Worm (Caenorhabditis elegans) whole organism, L2 larva: ENCODE measurements around the gene glrx-3.

Experiments
- C34F6.9 ChIP-seq: fragments of 150-350 bp; optimal IDR thresholded peaks from 2 replicates; lab custom pipeline; 2014; ENCODE audit warnings: missing biosample characterization, missing genetic modification characterization
- R02D3.7 ChIP-seq: fragments of 150-350 bp; optimal IDR thresholded peaks from 2 replicates; lab custom pipeline; 2014; ENCODE audit warnings: missing biosample characterization, missing genetic modification characterization
- Y55F3AM.14 ChIP-seq: fragments of 200-800 bp; sonication (Bioruptor generic); optimal IDR thresholded peaks from 2 replicates; lab custom pipeline; 2018; ENCODE audit warnings: mild to moderate bottlenecking, missing genetic modification characterization, missing compliant biosample characterization
- alr-1 ChIP-seq: fragments of 150-350 bp; optimal IDR thresholded peaks from 2 replicates; lab custom pipeline; 2014; ENCODE audit warnings: missing biosample characterization, missing genetic modification characterization
- aly-2 ChIP-seq: fragments of 150-350 bp; optimal IDR thresholded peaks from 2 replicates; lab custom pipeline; 2014; ENCODE audit warnings: missing biosample characterization, missing genetic modification characterization
- ama-1 ChIP-seq: fragments of 150-350 bp; optimal IDR thresholded peaks from 2 replicates; lab custom pipeline; 2018; ENCODE audit warnings: inconsistent platforms
- blmp-1 ChIP-seq: sonication (generic microtip); optimal IDR thresholded peaks from 2 replicates; lab custom pipeline; 2017; ENCODE audit warnings: missing genetic modification characterization, mild to moderate bottlenecking, missing compliant biosample characterization, antibody characterized with exemption, moderate library complexity; ENCODE audit not compliant: insufficient read depth
- ceh-82 ChIP-seq: fragments of 150-350 bp; optimal IDR thresholded peaks from 2 replicates; lab custom pipeline; 2014; ENCODE audit warnings: missing biosample characterization, missing genetic modification characterization
- crh-2 ChIP-seq: sonication (generic microtip); optimal IDR thresholded peaks from 2 replicates; lab custom pipeline; 2017; ENCODE audit warnings: missing biosample characterization, missing genetic modification characterization
- egl-27 ChIP-seq: sonication (generic microtip); optimal IDR thresholded peaks from 3 replicates; lab custom pipeline; 2017; ENCODE audit warnings: missing biosample characterization, missing genetic modification reagents, missing genetic modification characterization
- elt-1 ChIP-seq: fragments of 150-350 bp; optimal IDR thresholded peaks from 2 replicates; lab custom pipeline; 2014; ENCODE audit warnings: missing biosample characterization, missing genetic modification characterization
- elt-3 ChIP-seq: sonication (generic microtip); optimal IDR thresholded peaks from 2 replicates; lab custom pipeline; 2017; ENCODE audit warnings: missing biosample characterization, missing genetic modification characterization
- gmeb-1 ChIP-seq: fragments of 150-350 bp; optimal IDR thresholded peaks from 2 replicates; lab custom pipeline; 2014; ENCODE audit warnings: missing biosample characterization, missing genetic modification characterization
- lin-11 ChIP-seq: fragments of 150-350 bp; sonication (generic microtip); optimal IDR thresholded peaks from 2 replicates; lab custom pipeline; 2014; ENCODE audit warnings: missing biosample characterization, missing genetic modification characterization, inconsistent platforms, mixed read lengths
- lin-13 ChIP-seq: fragments of 150-350 bp; optimal IDR thresholded peaks from 2 replicates; lab custom pipeline; 2014; ENCODE audit warnings: missing biosample characterization, missing genetic modification reagents, missing genetic modification characterization
- lin-39 ChIP-seq: fragments of 150-350 bp; optimal IDR thresholded peaks from 2 replicates; lab custom pipeline; 2014; ENCODE audit warnings: missing biosample characterization, missing genetic modification reagents, missing genetic modification characterization
- lsy-2 ChIP-seq, 2 experiments: fragments of 150-350 bp in 1 of 2; sonication (generic microtip) in 1 of 2; optimal IDR thresholded peaks; 2 replicates each; lab custom pipeline; 2014 to 2017; ENCODE audit warnings: missing biosample characterization in 2 of 2, missing genetic modification characterization in 2 of 2
- mbf-1 ChIP-seq: sonication (generic microtip); optimal IDR thresholded peaks from 2 replicates; lab custom pipeline; 2017; ENCODE audit warnings: missing biosample characterization, missing genetic modification characterization
- mdl-1 ChIP-seq, 2 experiments: fragments of 150-350 bp in 1 of 2; sonication (generic microtip) in 1 of 2; optimal IDR thresholded peaks; 2 replicates each; lab custom pipeline; 2017; ENCODE audit warnings: missing biosample characterization in 2 of 2, missing genetic modification characterization in 2 of 2
- nhr-10 ChIP-seq: sonication (generic microtip); optimal IDR thresholded peaks from 2 replicates; lab custom pipeline; 2017; ENCODE audit warnings: missing biosample characterization, missing genetic modification characterization
- nhr-12 ChIP-seq: fragments of 150-350 bp; optimal IDR thresholded peaks from 2 replicates; lab custom pipeline; 2014; ENCODE audit warnings: missing biosample characterization, missing genetic modification characterization
- nhr-129 ChIP-seq: fragments of 150-350 bp; optimal IDR thresholded peaks from 2 replicates; lab custom pipeline; 2014; ENCODE audit warnings: missing biosample characterization, missing genetic modification characterization
- nhr-21 ChIP-seq: fragments of 150-350 bp; optimal IDR thresholded peaks from 2 replicates; lab custom pipeline; 2014; ENCODE audit warnings: missing biosample characterization, missing genetic modification characterization
- nhr-23 ChIP-seq: fragments of 150-350 bp; optimal IDR thresholded peaks from 2 replicates; lab custom pipeline; 2014; ENCODE audit warnings: missing biosample characterization, missing genetic modification reagents, missing genetic modification characterization
- nhr-237 ChIP-seq: fragments of 150-350 bp; optimal IDR thresholded peaks from 2 replicates; lab custom pipeline; 2014; ENCODE audit warnings: missing biosample characterization, missing genetic modification characterization
- nhr-25 ChIP-seq: fragments of 150-350 bp; sonication (generic microtip); optimal IDR thresholded peaks from 3 replicates; lab custom pipeline; 2014; ENCODE audit warnings: missing biosample characterization, missing genetic modification characterization
- nhr-6 ChIP-seq: fragments of 150-350 bp; optimal IDR thresholded peaks from 2 replicates; lab custom pipeline; 2014; ENCODE audit warnings: missing biosample characterization, missing genetic modification characterization
- nhr-77 ChIP-seq: fragments of 150-350 bp; optimal IDR thresholded peaks from 2 replicates; lab custom pipeline; 2014; ENCODE audit warnings: missing biosample characterization, missing genetic modification characterization
- peb-1 ChIP-seq: fragments of 150-350 bp; optimal IDR thresholded peaks from 2 replicates; lab custom pipeline; 2014; ENCODE audit warnings: missing biosample characterization, missing genetic modification characterization
- sem-4 ChIP-seq: fragments of 150-350 bp; optimal IDR thresholded peaks from 2 replicates; lab custom pipeline; 2014; ENCODE audit warnings: missing biosample characterization, missing genetic modification reagents, missing genetic modification characterization
- sma-3 ChIP-seq: sonication (generic microtip); optimal IDR thresholded peaks from 2 replicates; lab custom pipeline; 2016; ENCODE audit warnings: missing genetic modification reagents, missing genetic modification characterization, missing compliant biosample characterization
- sma-9 ChIP-seq, 2 experiments: fragments of 150-350 bp in 1 of 2; sonication (generic microtip) in 1 of 2; optimal IDR thresholded peaks; 2 replicates each; lab custom pipeline; 2014 to 2016; ENCODE audit warnings: missing genetic modification characterization in 2 of 2, mild to moderate bottlenecking in 1 of 2, missing biosample characterization in 1 of 2, missing compliant biosample characterization in 1 of 2, missing genetic modification reagents in 1 of 2, moderate library complexity in 1 of 2
- unc-39 ChIP-seq: fragments of 150-350 bp; optimal IDR thresholded peaks from 2 replicates; lab custom pipeline; 2014; ENCODE audit warnings: missing biosample characterization, missing genetic modification characterization
- unc-55 ChIP-seq: fragments of 150-350 bp; sonication (generic microtip); optimal IDR thresholded peaks from 3 replicates; lab custom pipeline; 2014; ENCODE audit warnings: missing biosample characterization, missing genetic modification reagents, missing genetic modification characterization
- ztf-1 ChIP-seq: fragments of 200-800 bp; sonication (Bioruptor generic); conservative IDR thresholded peaks from 2 replicates; pipeline ENCODE4 v1.3.6; 2022; ENCODE audit warnings: missing genetic modification characterization, missing compliant biosample characterization
- ztf-11 ChIP-seq: sonication (generic microtip); optimal IDR thresholded peaks from 2 replicates; lab custom pipeline; 2017; ENCODE audit warnings: missing biosample characterization, missing genetic modification characterization
- ztf-4 ChIP-seq: fragments of 150-350 bp; optimal IDR thresholded peaks from 2 replicates; lab custom pipeline; 2014; ENCODE audit warnings: missing biosample characterization, missing genetic modification characterization

glrx-3 gene

DNA sequence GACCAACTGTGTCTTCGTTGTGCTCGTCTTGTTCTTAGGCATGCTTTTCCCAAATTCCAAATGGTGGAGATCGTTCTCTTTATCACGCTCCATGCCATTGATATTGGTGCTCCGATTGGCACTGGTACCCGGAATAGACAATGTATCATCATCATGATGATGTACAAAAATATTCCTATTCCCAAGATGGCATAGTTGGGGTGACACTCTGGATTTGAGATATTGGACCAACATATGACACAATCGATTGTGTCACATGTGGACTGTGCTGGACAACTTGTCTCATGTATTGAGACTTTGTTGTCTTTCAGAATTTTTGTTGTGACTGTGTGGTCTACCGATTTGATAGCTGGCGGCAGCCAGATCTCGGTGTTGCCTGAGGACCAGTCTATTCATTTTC lies 36.9 kb downstream of the glrx-3 start:
- no peak for TF ChIP-seq unc-55 (GFP tag; lab: Kevin White, UChicago)
- TF ChIP-seq nhr-10 (tag; lab: Kevin White, UChicago), result no peak
- no peak for TF ChIP-seq sma-9 (GFP tag; optimal IDR thresholded peaks at IDR 0.05; lab: Kevin White, UChicago)
- TF ChIP-seq sma-9 (tag; optimal IDR thresholded peaks at IDR 0.05; lab: Kevin White, UChicago), result no peak
- TF ChIP-seq ztf-1 (GFP tag; lab: Robert Waterston, UW), result no peak
- no peak for TF ChIP-seq ztf-11
- TF ChIP-seq peb-1, result no peak
- no peak for TF ChIP-seq nhr-77 (tag; lab: Kevin White, UChicago)
- TF ChIP-seq sma-3 (GFP tag; lab: Kevin White, UChicago), result no peak
- TF ChIP-seq nhr-25, result no peak
- TF ChIP-seq C34F6.9 (tag; lab: Kevin White, UChicago), result no peak
- TF ChIP-seq nhr-23, result no peak
- no peak for TF ChIP-seq unc-39 (tag; lab: Kevin White, UChicago)
- TF ChIP-seq lin-39 (tag; lab: Kevin White, UChicago), result no peak
- no peak for TF ChIP-seq crh-2 (tag; lab: Kevin White, UChicago)
- no peak for TF ChIP-seq sem-4 (tag; lab: Kevin White, UChicago)
- no peak for TF ChIP-seq blmp-1 (tag; lab: Kevin White, UChicago)
- TF ChIP-seq nhr-237 (tag; lab: Kevin White, UChicago), result no peak
- no peak for TF ChIP-seq lin-11 (tag; lab: Kevin White, UChicago)

DNA sequence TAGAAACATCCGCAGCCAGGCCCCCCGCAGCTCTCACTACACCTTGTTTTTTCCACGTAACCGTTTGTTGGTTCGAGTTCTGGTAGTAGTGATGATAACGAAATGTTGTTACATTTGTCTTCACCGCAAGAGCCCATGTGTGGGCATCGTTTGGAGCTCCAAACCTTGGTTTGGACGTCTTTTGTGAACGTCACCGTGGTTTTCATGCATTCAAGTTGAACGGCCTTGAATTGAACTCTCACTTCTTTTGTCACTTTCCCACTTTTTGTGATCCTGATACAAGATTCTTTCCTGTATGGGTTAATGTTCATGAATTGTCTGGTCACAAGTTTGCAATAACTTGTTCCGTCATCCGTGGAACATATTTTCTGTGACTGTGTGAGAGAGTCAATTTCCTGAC lies 37.3 kb downstream of the glrx-3 start:
- TF ChIP-seq egl-27 (tag; lab: Kevin White, UChicago), result no peak
- TF ChIP-seq nhr-237 (tag; lab: Kevin White, UChicago), result no peak
- no peak for TF ChIP-seq alr-1 (tag; lab: Kevin White, UChicago)
- TF ChIP-seq C34F6.9 (tag; lab: Kevin White, UChicago), result no peak
- no peak for TF ChIP-seq sma-3 (GFP tag; lab: Kevin White, UChicago)
- TF ChIP-seq Y55F3AM.14, result no peak
- no peak for TF ChIP-seq nhr-12 (tag; lab: Kevin White, UChicago)
- no peak for TF ChIP-seq crh-2 (tag; lab: Kevin White, UChicago)
- TF ChIP-seq nhr-6 (tag; lab: Kevin White, UChicago), result no peak
- TF ChIP-seq ceh-82 (tag; lab: Kevin White, UChicago), result no peak
- TF ChIP-seq nhr-77 (tag; lab: Kevin White, UChicago), result no peak

DNA sequence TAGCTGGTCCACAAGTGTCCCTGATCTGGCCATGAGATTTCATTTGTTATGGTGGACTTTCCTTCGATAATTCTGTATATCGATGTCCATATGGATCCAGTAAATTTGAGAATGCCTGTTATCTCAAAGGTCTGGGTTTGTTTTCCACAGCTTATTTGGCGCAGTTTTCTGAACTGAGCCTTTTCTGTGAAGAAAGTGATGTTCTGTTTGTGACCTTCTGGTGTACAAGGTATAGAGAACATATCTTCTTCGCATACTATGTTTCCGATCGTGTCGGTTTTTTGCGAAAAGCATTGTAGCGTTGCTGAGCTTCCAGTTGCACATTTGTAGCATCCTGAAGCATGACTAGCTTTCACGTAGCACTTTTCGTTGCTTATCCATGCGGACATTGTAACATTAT lies 38.3 kb downstream of the glrx-3 start:
- TF ChIP-seq lsy-2 (tag; optimal IDR thresholded peaks at IDR 0.05; lab: Kevin White, UChicago), result no peak
- TF ChIP-seq peb-1, result no peak
- no peak for TF ChIP-seq aly-2 (tag; lab: Kevin White, UChicago)
- no peak for TF ChIP-seq sma-3 (GFP tag; lab: Kevin White, UChicago)
- TF ChIP-seq nhr-77 (tag; lab: Kevin White, UChicago), result no peak
- no peak for TF ChIP-seq unc-39 (tag; lab: Kevin White, UChicago)

DNA sequence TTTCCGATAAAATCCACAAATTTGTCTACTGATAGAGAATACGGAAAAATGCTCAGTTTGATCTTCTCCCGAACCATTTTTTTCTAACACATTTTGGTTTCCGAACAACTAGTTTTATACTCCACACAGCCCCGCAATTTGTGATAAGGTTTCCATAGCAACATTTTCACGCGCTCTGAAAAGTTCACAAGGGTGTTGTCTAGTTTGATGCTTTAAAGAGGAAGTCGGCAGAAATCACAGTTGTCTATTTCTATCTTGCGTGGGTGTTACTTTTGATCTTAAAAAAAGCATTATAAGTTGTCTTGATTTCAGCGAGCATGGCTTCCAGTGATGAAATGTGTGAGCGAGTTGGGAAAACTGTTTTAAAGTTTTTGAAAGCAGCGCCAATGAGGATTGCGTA lies 41.4 kb downstream of the glrx-3 start, which contains the start of gene ZC132.3:
Gene ZC132.3, minus strand, starts transcription at position 101 of the 400 bp plus-strand sequence.
- TF ChIP-seq nhr-21 (no peak), nhr-6 (tag; lab: Kevin White, UChicago) (no peak), nhr-12 (tag; lab: Kevin White, UChicago) (no peak), ama-1 (lab: Kevin White, UChicago) (no peak), nhr-10 (tag; lab: Kevin White, UChicago) (no peak), ztf-4 (no peak), lsy-2 (tag; optimal IDR thresholded peaks at IDR 0.05; lab: Kevin White, UChicago) (no peak), nhr-25 (no peak), blmp-1 (tag; lab: Kevin White, UChicago) (no peak), alr-1 (tag; lab: Kevin White, UChicago) (no peak), lin-13 (no peak), sma-3 (GFP tag; lab: Kevin White, UChicago) (no peak), gmeb-1 (tag; lab: Kevin White, UChicago) (no peak), elt-3 (tag; lab: Kevin White, UChicago) (no peak), Y55F3AM.14 (no peak)

DNA sequence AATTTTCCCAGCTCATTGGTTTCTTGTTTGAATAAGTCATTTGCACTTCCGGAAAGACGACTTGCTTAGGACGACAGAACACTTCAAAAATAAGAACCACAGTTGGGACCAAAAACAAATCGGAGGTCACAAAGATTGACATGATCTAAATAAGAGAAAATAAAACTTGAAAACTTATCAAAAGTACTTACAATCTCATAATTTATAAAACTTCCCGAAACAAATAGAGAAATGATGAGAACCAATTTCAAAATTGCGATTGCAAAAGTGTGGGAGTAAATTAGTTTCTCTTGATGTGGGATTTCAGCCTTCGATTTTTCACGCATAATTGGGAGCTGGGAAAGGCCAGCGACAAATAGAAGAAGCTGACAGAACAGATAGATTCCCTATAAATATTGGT lies 42.5 kb downstream of the glrx-3 start, which contains the start of gene ZC132.11:
Gene ZC132.11, minus strand, starts transcription at position 101 of the 400 bp plus-strand sequence.
- TF ChIP-seq lin-13 (no peak), egl-27 (tag; lab: Kevin White, UChicago) (no peak), nhr-129 (tag; lab: Kevin White, UChicago) (no peak), crh-2 (tag; lab: Kevin White, UChicago) (no peak), lin-39 (tag; lab: Kevin White, UChicago) (no peak), mbf-1 (tag; lab: Kevin White, UChicago) (no peak), nhr-237 (tag; lab: Kevin White, UChicago) (no peak), Y55F3AM.14 (no peak), blmp-1 (tag; lab: Kevin White, UChicago) (no peak), nhr-6 (tag; lab: Kevin White, UChicago) (no peak), nhr-21 (no peak), elt-1 (tag; lab: Kevin White, UChicago) (no peak), sma-3 (GFP tag; lab: Kevin White, UChicago) (no peak), mdl-1 (tag; optimal IDR thresholded peaks at IDR 0.05; lab: Kevin White, UChicago) (no peak), lin-11 (tag; lab: Kevin White, UChicago) (no peak), R02D3.7 (tag; lab: Kevin White, UChicago) (no peak)
